Worm (Caenorhabditis elegans): ENCODE data around the gene F52H3.11.

DNA sequence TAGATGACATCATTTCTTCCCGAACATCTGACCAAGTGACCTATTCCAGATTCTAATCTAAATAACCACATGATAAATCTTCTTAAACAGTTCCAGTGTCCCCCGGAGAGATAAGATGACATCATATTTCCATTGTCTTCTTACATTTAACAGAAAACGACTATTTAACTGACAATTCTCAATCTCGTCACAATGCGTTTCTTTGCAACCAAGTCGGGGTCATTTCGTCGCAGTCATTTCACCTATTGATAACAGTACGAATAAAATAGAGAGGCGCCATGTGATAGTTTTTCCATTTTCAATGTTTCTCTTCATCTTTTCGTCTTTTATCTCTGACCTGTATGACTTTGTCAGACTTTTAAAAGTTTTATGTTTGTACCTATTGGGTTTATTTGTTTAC is 15.9 kb downstream of the F52H3.11 start:
- TF ChIP-seq unc-62 (GFP tag; optimal IDR thresholded peaks at IDR 0.05) (no peak), nhr-11 (tag; optimal IDR thresholded peaks at IDR 0.05) (no peak), unc-39 (tag; optimal IDR thresholded peaks at IDR 0.05) (no peak), ceh-9 (tag; optimal IDR thresholded peaks at IDR 0.05) (no peak), mdl-1 (tag; optimal IDR thresholded peaks at IDR 0.05) (no peak), ceh-82 (tag; optimal IDR thresholded peaks at IDR 0.05) (no peak), ztf-4 (tag; optimal IDR thresholded peaks at IDR 0.05) (no peak), pqm-1 (tag; optimal IDR thresholded peaks at IDR 0.05) (peak; percentile 64), egl-27 (tag; optimal IDR thresholded peaks at IDR 0.05) (no peak), snpc-4 (tag; optimal IDR thresholded peaks at IDR 0.05) (no peak), pha-4 (tag; optimal IDR thresholded peaks at IDR 0.05) (peak; percentile 32)
